Worm (Caenorhabditis elegans): ENCODE results near the gene pph-4.2.

DNA sequence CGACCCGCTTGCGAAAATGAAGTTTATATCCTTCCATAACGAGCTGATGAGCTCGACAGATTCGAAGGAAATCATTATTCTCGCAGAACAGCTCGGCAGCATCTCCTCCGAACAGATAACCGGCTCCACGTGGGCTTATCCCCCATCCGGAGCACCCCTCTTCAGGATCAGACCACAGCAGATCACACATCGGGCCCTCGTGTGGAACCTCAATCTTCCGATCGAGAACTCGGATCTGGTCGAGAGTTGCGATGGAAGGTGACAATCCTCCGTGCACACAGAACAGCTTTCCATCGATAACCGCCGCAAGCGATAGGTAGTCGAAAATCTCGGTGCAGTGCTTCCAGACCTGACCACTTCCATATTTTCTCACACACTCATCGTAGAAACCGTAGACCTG lies 1.4 kb downstream of the pph-4.2 start:
- TF ChIP-seq zip-4 (GFP tag; optimal IDR thresholded peaks at IDR 0.05) (no peak), lin-39 (tag; optimal IDR thresholded peaks at IDR 0.05) (no peak), Y116A8C.19 (tag; optimal IDR thresholded peaks at IDR 0.05; ENCODE audit: borderline replicate concordance) (no peak), zag-1 (tag; optimal IDR thresholded peaks at IDR 0.05) (no peak)
